Fruit fly (Drosophila melanogaster) whole organism, embryonic: Measurements from ENCODE around the gene CG10413.
A peak's percentile ranks its signal among the peaks of the same experiment; 100 is the strongest.

Source experiments
- Atf-2 ChIP-seq: fragments of 200-800 bp; sonication (Bioruptor generic); optimal IDR thresholded peaks from 2 replicates; lab custom pipeline; 2016; ENCODE audit warnings: missing biosample characterization, missing genetic modification characterization
- CG10321 ChIP-seq: fragments of 200-800 bp; sonication (Bioruptor generic); IDR thresholded peaks from 2 replicates; pipeline ENCODE4 v1.3.6; 2022; ENCODE audit warnings: missing biosample characterization, missing genetic modification characterization
- CG10431 ChIP-seq: fragments of 200-800 bp; sonication (Bioruptor generic); optimal IDR thresholded peaks from 3 replicates; lab custom pipeline; 2018; ENCODE audit warnings: missing biosample characterization, mild to moderate bottlenecking, missing genetic modification characterization
- CG10979 ChIP-seq: fragments of 200-800 bp; sonication (Bioruptor generic); optimal IDR thresholded peaks from 2 replicates; lab custom pipeline; 2018; ENCODE audit warnings: missing biosample characterization, mild to moderate bottlenecking, missing genetic modification characterization, moderate library complexity
- CG12219 ChIP-seq: fragments of 200-800 bp; sonication (Bioruptor generic); optimal IDR thresholded peaks from 3 replicates; lab custom pipeline; 2018; ENCODE audit warnings: missing biosample characterization, mild to moderate bottlenecking, missing genetic modification characterization
- CG13894 ChIP-seq: fragments of 200-800 bp; sonication (Bioruptor generic); optimal IDR thresholded peaks from 3 replicates; lab custom pipeline; 2018; ENCODE audit warnings: missing biosample characterization, mild to moderate bottlenecking, missing genetic modification characterization, moderate library complexity
- CG15073 ChIP-seq: fragments of 200-800 bp; sonication (Bioruptor generic); optimal IDR thresholded peaks from 2 replicates; lab custom pipeline; 2016; ENCODE audit warnings: missing biosample characterization, missing genetic modification characterization
- CG15269 ChIP-seq: fragments of 200-800 bp; sonication (Bioruptor generic); optimal IDR thresholded peaks from 2 replicates; lab custom pipeline; 2018; ENCODE audit warnings: missing biosample characterization, mild to moderate bottlenecking, missing genetic modification characterization, moderate library complexity
- CG17361 ChIP-seq: fragments of 200-800 bp; sonication (Bioruptor generic); IDR thresholded peaks from 3 replicates; pipeline ENCODE4 v1.3.6; 2022; ENCODE audit warnings: missing biosample characterization, missing genetic modification characterization
- CG18599 ChIP-seq: fragments of 200-800 bp; sonication (Bioruptor generic); optimal IDR thresholded peaks from 3 replicates; lab custom pipeline; 2017; ENCODE audit warnings: missing biosample characterization, missing genetic modification characterization, mild to moderate bottlenecking, moderate library complexity, missing genetic modification reagents
- CG2116 ChIP-seq: fragments of 200-800 bp; sonication (Bioruptor generic); optimal IDR thresholded peaks from 3 replicates; lab custom pipeline; 2018; ENCODE audit warnings: missing biosample characterization, mild to moderate bottlenecking, missing genetic modification characterization
- CG2712 ChIP-seq: fragments of 200-800 bp; optimal IDR thresholded peaks from 3 replicates; lab custom pipeline; 2019; ENCODE audit warnings: missing biosample characterization, mild to moderate bottlenecking, missing genetic modification characterization, moderate library complexity
- CG32532 ChIP-seq: fragments of 200-800 bp; sonication (Bioruptor generic); IDR thresholded peaks from 2 replicates; pipeline ENCODE4 v1.3.6; 2022; ENCODE audit warnings: missing biosample characterization, missing genetic modification characterization
- CG32767 ChIP-seq: fragments of 200-800 bp; sonication (Bioruptor generic); IDR thresholded peaks from 2 replicates; pipeline ENCODE4 v1.3.6; 2022; ENCODE audit warnings: missing biosample characterization, missing genetic modification characterization
- CG3281 ChIP-seq: fragments of 200-800 bp; sonication (Bioruptor generic); optimal IDR thresholded peaks from 3 replicates; lab custom pipeline; 2017; ENCODE audit warnings: missing biosample characterization, mild to moderate bottlenecking, missing genetic modification characterization
- CG34376 ChIP-seq: fragments of 200-800 bp; sonication (Bioruptor generic); optimal IDR thresholded peaks from 2 replicates; lab custom pipeline; 2018; ENCODE audit warnings: missing biosample characterization, mild to moderate bottlenecking, missing genetic modification characterization
- CG3726 ChIP-seq: fragments of 200-800 bp; sonication (Bioruptor generic); IDR thresholded peaks from 3 replicates; pipeline ENCODE4, ENCODE4 v1.3.6; 2022; ENCODE audit warnings: missing biosample characterization, missing genetic modification characterization
- CG4282 ChIP-seq: fragments of 200-800 bp; sonication (Bioruptor generic); optimal IDR thresholded peaks from 2 replicates; lab custom pipeline; 2016; ENCODE audit warnings: missing biosample characterization, missing genetic modification characterization
- CG4730 ChIP-seq: fragments of 200-800 bp; sonication (Bioruptor generic); IDR thresholded peaks from 2 replicates; pipeline ENCODE4 v1.3.6; 2022; ENCODE audit warnings: missing biosample characterization, missing genetic modification characterization
- CG4854 ChIP-seq: fragments of 200-800 bp; sonication (Bioruptor generic); optimal IDR thresholded peaks from 2 replicates; lab custom pipeline; 2016; ENCODE audit warnings: missing biosample characterization, missing genetic modification characterization, inconsistent platforms
- CG6791 ChIP-seq: fragments of 200-800 bp; sonication (Bioruptor generic); IDR thresholded peaks from 3 replicates; pipeline ENCODE4 v1.3.6; 2022; ENCODE audit warnings: missing biosample characterization, missing genetic modification characterization; ENCODE audit not compliant: partially characterized antibody
- CG7963 ChIP-seq: fragments of 200-800 bp; sonication (Bioruptor generic); IDR thresholded peaks from 3 replicates; pipeline ENCODE4 v1.3.6; 2022; ENCODE audit warnings: missing biosample characterization, missing genetic modification characterization; ENCODE audit not compliant: partially characterized antibody
- Chrac-16 ChIP-seq: fragments of 200-800 bp; sonication (Bioruptor generic); optimal IDR thresholded peaks from 3 replicates; lab custom pipeline; 2016; ENCODE audit warnings: missing biosample characterization, missing genetic modification characterization
- CrebB ChIP-seq: fragments of 200-800 bp; sonication (Bioruptor generic); optimal IDR thresholded peaks from 3 replicates; lab custom pipeline; 2018; ENCODE audit warnings: missing biosample characterization, mild to moderate bottlenecking, missing genetic modification characterization
- Dfd ChIP-seq, 2 experiments: fragments of >200 bp; optimal IDR thresholded peaks; 2 replicates each; lab custom pipeline; 2017; ENCODE audit warnings: missing biosample characterization in 2 of 2, missing genetic modification characterization in 2 of 2
- Eip74EF ChIP-seq, 2 experiments: fragments of 200-800 bp in 1 of 2; fragments of >200 bp in 1 of 2; sonication (Bioruptor generic) in 1 of 2; optimal IDR thresholded peaks; 2 replicates each; lab custom pipeline; 2017 to 2019; ENCODE audit warnings: missing biosample characterization in 2 of 2, missing genetic modification characterization in 2 of 2, mild to moderate bottlenecking in 1 of 2, moderate library complexity in 1 of 2
- H2.0 ChIP-seq: fragments of 200-800 bp; sonication (Bioruptor generic); IDR thresholded peaks from 2 replicates; pipeline ENCODE4 v1.3.6; 2022; ENCODE audit warnings: missing biosample characterization, missing genetic modification characterization
- HHEX ChIP-seq: fragments of 200-800 bp; sonication (Bioruptor generic); optimal IDR thresholded peaks from 3 replicates; lab custom pipeline; 2017; ENCODE audit warnings: missing biosample characterization, mild to moderate bottlenecking, missing genetic modification characterization, missing genetic modification reagents
- HmgZ ChIP-seq: fragments of 200-800 bp; sonication (Bioruptor generic); optimal IDR thresholded peaks from 2 replicates; lab custom pipeline; 2018; ENCODE audit warnings: missing biosample characterization, mild to moderate bottlenecking, missing genetic modification characterization
- Hr51 ChIP-seq, 2 experiments: fragments of 200-800 bp; sonication (Bioruptor generic); optimal IDR thresholded peaks; 2 replicates in 1 of 2; 3 replicates in 1 of 2; lab custom pipeline; 2016 to 2018; ENCODE audit warnings: missing biosample characterization in 2 of 2, missing genetic modification characterization in 2 of 2, mild to moderate bottlenecking in 1 of 2, moderate library complexity in 1 of 2
- Med ChIP-seq: fragments of 200-800 bp; sonication (Bioruptor generic); peaks from one replicate; lab custom pipeline; 2016; ENCODE audit warnings: missing biosample characterization, missing genetic modification characterization, mild to moderate bottlenecking, inconsistent platforms, moderate library complexity
- Rx ChIP-seq: fragments of 200-800 bp; sonication (Bioruptor generic); IDR thresholded peaks from 2 replicates; pipeline ENCODE4 v1.3.6; 2022; ENCODE audit warnings: missing biosample characterization, missing genetic modification characterization
- Sry-β ChIP-seq: fragments of 200-800 bp; sonication (Bioruptor generic); optimal IDR thresholded peaks from 2 replicates; lab custom pipeline; 2018; ENCODE audit warnings: missing biosample characterization, mild to moderate bottlenecking, missing genetic modification characterization, moderate library complexity
- Ssrp ChIP-seq: fragments of 200-800 bp; sonication (Bioruptor generic); optimal IDR thresholded peaks from 2 replicates; lab custom pipeline; 2018; ENCODE audit warnings: missing biosample characterization, mild to moderate bottlenecking, missing genetic modification characterization, moderate library complexity
- abd-A ChIP-seq: fragments of 200-800 bp; sonication (Bioruptor generic); optimal IDR thresholded peaks from 3 replicates; lab custom pipeline; 2019; ENCODE audit warnings: missing biosample characterization, mild to moderate bottlenecking, missing genetic modification characterization, moderate library complexity
- al ChIP-seq: fragments of 200-800 bp; sonication (Bioruptor generic); IDR thresholded peaks from 2 replicates; pipeline ENCODE4 v1.3.6; 2022; ENCODE audit warnings: missing biosample characterization, missing genetic modification characterization
- btn ChIP-seq: fragments of 200-800 bp; sonication (Bioruptor generic); optimal IDR thresholded peaks from 2 replicates; lab custom pipeline; 2016; ENCODE audit warnings: missing biosample characterization, missing genetic modification characterization
- cas ChIP-seq: fragments of 200-800 bp; sonication (Bioruptor generic); IDR thresholded peaks from 2 replicates; pipeline ENCODE4 v1.3.6; 2022; ENCODE audit warnings: missing biosample characterization, missing genetic modification characterization
- cwo ChIP-seq: fragments of 200-800 bp; sonication (Bioruptor generic); optimal IDR thresholded peaks from 3 replicates; lab custom pipeline; 2017; ENCODE audit warnings: missing biosample characterization, missing genetic modification characterization, mild to moderate bottlenecking, moderate library complexity, missing genetic modification reagents
- dan ChIP-seq: fragments of 200-800 bp; sonication (Bioruptor generic); IDR thresholded peaks from 2 replicates; pipeline ENCODE4 v1.3.6; 2022; ENCODE audit warnings: missing biosample characterization, missing genetic modification characterization
- en ChIP-seq: fragments of 200-800 bp; sonication (Bioruptor generic); optimal IDR thresholded peaks from 2 replicates; lab custom pipeline; 2016; ENCODE audit warnings: missing biosample characterization, missing genetic modification characterization
- esg ChIP-seq: fragments of 200-800 bp; sonication (Bioruptor generic); conservative IDR thresholded peaks from 2 replicates; pipeline ENCODE4 v1.3.6; 2022; ENCODE audit warnings: missing biosample characterization, missing genetic modification characterization
- jumu ChIP-seq: fragments of 200-800 bp; sonication (Bioruptor generic); optimal IDR thresholded peaks from 3 replicates; lab custom pipeline; 2016; ENCODE audit warnings: missing biosample characterization, missing genetic modification characterization
- mld ChIP-seq: fragments of 200-800 bp; sonication (Bioruptor generic); IDR thresholded peaks from 3 replicates; pipeline ENCODE4 v1.3.6; 2022; ENCODE audit warnings: missing biosample characterization, missing genetic modification characterization; ENCODE audit not compliant: partially characterized antibody
- nau ChIP-seq: fragments of 200-800 bp; sonication (Bioruptor generic); optimal IDR thresholded peaks from 3 replicates; lab custom pipeline; 2017; ENCODE audit warnings: missing biosample characterization, mild to moderate bottlenecking, missing genetic modification characterization, missing genetic modification reagents
- phol ChIP-seq: fragments of 200-800 bp; sonication (Bioruptor generic); optimal IDR thresholded peaks from 3 replicates; lab custom pipeline; 2018; ENCODE audit warnings: missing biosample characterization, mild to moderate bottlenecking, missing genetic modification characterization, moderate library complexity
- so ChIP-seq: fragments of 200-800 bp; sonication (Bioruptor generic); IDR thresholded peaks from 3 replicates; pipeline ENCODE4 v1.3.6; 2022; ENCODE audit warnings: missing biosample characterization, missing genetic modification characterization
- stc ChIP-seq: fragments of 200-800 bp; sonication (Bioruptor generic); IDR thresholded peaks from 2 replicates; pipeline ENCODE4 v1.3.6; 2022; ENCODE audit warnings: missing biosample characterization, missing genetic modification characterization
- sug ChIP-seq: fragments of 200-800 bp; optimal IDR thresholded peaks from 2 replicates; lab custom pipeline; 2019; ENCODE audit warnings: missing biosample characterization, mild to moderate bottlenecking, missing genetic modification characterization, moderate library complexity
- tin ChIP-seq: fragments of 200-800 bp; sonication (Bioruptor generic); optimal IDR thresholded peaks from 3 replicates; lab custom pipeline; 2016; ENCODE audit warnings: missing biosample characterization, missing genetic modification characterization
- vvl ChIP-seq: fragments of 200-800 bp; sonication (Bioruptor generic); IDR thresholded peaks from 2 replicates; pipeline ENCODE4 v1.3.6; 2022; ENCODE audit warnings: missing biosample characterization, missing genetic modification characterization

Gene CG10413

DNA sequence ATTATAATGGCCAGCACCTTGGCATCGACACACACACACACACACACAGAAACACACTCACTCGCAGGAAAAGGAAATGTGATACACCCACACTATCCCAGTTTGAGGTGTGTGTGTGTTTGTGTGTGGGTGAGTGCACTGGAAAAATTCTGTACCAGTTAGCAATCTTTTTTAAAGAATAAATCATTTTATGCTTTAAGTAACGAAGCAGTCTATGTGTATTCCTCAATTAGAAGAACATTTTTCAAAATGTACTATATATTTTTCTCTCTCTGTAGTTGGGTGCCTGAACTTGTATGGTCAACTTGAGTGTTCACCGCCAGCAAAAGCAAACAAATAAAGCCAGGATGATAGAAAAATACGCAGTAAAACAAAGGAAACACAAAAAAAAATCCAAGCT lies 20.4 kb downstream of the CG10413 start:
- TF ChIP-seq Ssrp (tag; lab: Kevin White, UChicago) (no peak), CG17361 (GFP tag; lab: Robert Waterston, UW) (0 out of 3 replicates have a peak, but pooled peaks have one; percentile 21), HmgZ (tag; lab: Kevin White, UChicago) (no peak), CG34376 (GFP tag; lab: Kevin White, UChicago) (no peak), cwo (GFP tag; lab: Kevin White, UChicago) (no peak), CG2116 (no peak), btn (no peak), CG18599 (peak; percentile 63), Dfd (GFP tag; optimal IDR thresholded peaks at IDR 0.05; lab: Kevin White, UChicago) (no peak), CG10979 (tag; lab: Kevin White, UChicago) (no peak), Hr51 (GFP tag; optimal IDR thresholded peaks at IDR 0.05; lab: Kevin White, UChicago) (no peak), H2.0 (GFP tag; lab: Robert Waterston, UW) (no peak), HHEX (GFP tag; lab: Kevin White, UChicago) (no peak), tin (no peak), CG13894 (tag; lab: Kevin White, UChicago) (peak; percentile 21), Chrac-16 (GFP tag; lab: Kevin White, UChicago) (no peak), esg (GFP tag; lab: Robert Waterston, UW) (no peak), nau (GFP tag; lab: Kevin White, UChicago) (no peak), Sry-β (GFP tag; lab: Kevin White, UChicago) (no peak), en (GFP tag; lab: Kevin White, UChicago) (no peak), CG10431 (GFP tag; lab: Kevin White, UChicago) (no peak), stc (GFP tag; lab: Robert Waterston, UW) (0 out of 2 replicates have a peak, but pooled peaks have one; percentile 10), CG10321 (no peak), CG4730 (GFP tag; lab: Robert Waterston, UW) (no peak), Med (GFP tag; lab: Kevin White, UChicago) (peak; percentile 70), vvl (GFP tag; lab: Robert Waterston, UW) (no peak), Eip74EF (GFP tag; optimal IDR thresholded peaks at IDR 0.05; lab: Kevin White, UChicago) (no peak), jumu (no peak), dan (GFP tag; lab: Robert Waterston, UW) (no peak), Atf-2 (GFP tag; lab: Kevin White, UChicago) (no peak), sug (tag; lab: Kevin White, UChicago) (no peak), CG3726 (GFP tag; lab: Robert Waterston, UW) (no peak), Rx (GFP tag; lab: Robert Waterston, UW) (peak; percentile 44; the same call in 1 of the 2 replicates), CG32532 (GFP tag; lab: Robert Waterston, UW) (peak; percentile 64), CG3281 (GFP tag; lab: Kevin White, UChicago) (no peak), CG2712 (tag; lab: Kevin White, UChicago) (no peak), CG4282 (GFP tag; lab: Kevin White, UChicago) (no peak), CG12219 (GFP tag; lab: Kevin White, UChicago) (no peak), phol (tag; lab: Kevin White, UChicago) (no peak), mld (no peak), al (GFP tag; lab: Robert Waterston, UW) (0 out of 2 replicates have a peak, but pooled peaks have one; percentile 8), CrebB (no peak), so (GFP tag; lab: Robert Waterston, UW) (no peak), abd-A (tag; lab: Kevin White, UChicago) (no peak), CG15073 (GFP tag; lab: Kevin White, UChicago) (no peak), cas (GFP tag; lab: Robert Waterston, UW) (peak; percentile 36; the same call in 1 of the 2 replicates), CG15269 (no peak), CG32767 (GFP tag; lab: Robert Waterston, UW) (no peak), CG4854 (GFP tag; lab: Kevin White, UChicago) (no peak), CG6791 (GFP tag; lab: Robert Waterston, UW) (no peak), CG7963 (no peak)
